Fruit fly (Drosophila melanogaster): Measurements from ENCODE around the gene fkh.

- no peak for TF ChIP-seq Clk (GFP tag; optimal IDR thresholded peaks at IDR 0.05)
- TF ChIP-seq Hr96 (GFP tag; optimal IDR thresholded peaks at IDR 0.05): no peak
- TF ChIP-seq kay (GFP tag; ENCODE audit: borderline replicate concordance): no peak
- TF ChIP-seq bab1 (GFP tag; optimal IDR thresholded peaks at IDR 0.05): no peak
- no peak for TF ChIP-seq CG12768 (GFP tag; optimal IDR thresholded peaks at IDR 0.05)
- TF ChIP-seq Mnt (GFP tag; optimal IDR thresholded peaks at IDR 0.05): no peak
- no peak for TF ChIP-seq cnc (optimal IDR thresholded peaks at IDR 0.05)
- TF ChIP-seq CG7045 (GFP tag; optimal IDR thresholded peaks at IDR 0.05): no peak
- no peak for TF ChIP-seq CG11617 (GFP tag; optimal IDR thresholded peaks at IDR 0.05)
- no peak for TF ChIP-seq CG14711 (tag; optimal IDR thresholded peaks at IDR 0.05)
- no peak for TF ChIP-seq CG33017 (tag; optimal IDR thresholded peaks at IDR 0.05)
- TF ChIP-seq tj (GFP tag; optimal IDR thresholded peaks at IDR 0.05): no peak
- TF ChIP-seq cic (GFP tag; optimal IDR thresholded peaks at IDR 0.05): no peak
Measured at dm6 chr3R:28576838-28577237, 8.2 kb downstream of the fkh start.
